Worm (Caenorhabditis elegans) whole organism, midembryonic: Measurements from ENCODE around the gene pcp-2.

ENCODE experiments used
- T22C8.4 ChIP-seq: fragments of 200-800 bp; sonication (Bioruptor generic); IDR thresholded peaks from 2 replicates; pipeline ENCODE4 v1.3.6; 2022; ENCODE audit warnings: missing genetic modification characterization, missing compliant biosample characterization
- cog-1 ChIP-seq: sonication (generic microtip); optimal IDR thresholded peaks from 2 replicates; lab custom pipeline; 2016; ENCODE audit warnings: missing genetic modification characterization, missing compliant biosample characterization
- flt-1 ChIP-seq: fragments of 200-800 bp; sonication (Bioruptor generic); IDR thresholded peaks from 2 replicates; pipeline ENCODE4 v1.3.6; 2022; ENCODE audit warnings: missing genetic modification characterization, missing compliant biosample characterization
- klf-2 ChIP-seq: fragments of 200-800 bp; sonication (Bioruptor generic); conservative IDR thresholded peaks from 2 replicates; pipeline ENCODE4 v1.3.6; 2022; ENCODE audit warnings: missing genetic modification reagents, missing genetic modification characterization, missing compliant biosample characterization
- ref-1 ChIP-seq: fragments of 200-800 bp; sonication (Bioruptor generic); conservative IDR thresholded peaks from 2 replicates; pipeline ENCODE4 v1.3.6; 2022; ENCODE audit warnings: missing genetic modification reagents, missing genetic modification characterization, missing compliant biosample characterization
- tab-1 ChIP-seq: fragments of 200-800 bp; sonication (Bioruptor generic); IDR thresholded peaks from 2 replicates; pipeline ENCODE4 v1.3.6; 2022; ENCODE audit warnings: missing genetic modification characterization, missing compliant biosample characterization
- ztf-23 ChIP-seq: fragments of 200-800 bp; sonication (Bioruptor generic); IDR thresholded peaks from 2 replicates; pipeline ENCODE4 v1.3.6; 2022; ENCODE audit warnings: missing genetic modification reagents, missing genetic modification characterization, missing compliant biosample characterization
- ztf-29 ChIP-seq: fragments of 200-800 bp; sonication (Bioruptor generic); IDR thresholded peaks from 2 replicates; pipeline ENCODE4 v1.3.6; 2022; ENCODE audit warnings: missing genetic modification reagents, missing genetic modification characterization, missing compliant biosample characterization

- TF ChIP-seq ztf-23 (no peak), ztf-29 (GFP tag; lab: Robert Waterston, UW) (no peak), tab-1 (GFP tag; lab: Robert Waterston, UW) (no peak), flt-1 (no peak), ref-1 (GFP tag; lab: Robert Waterston, UW) (no peak), klf-2 (GFP tag; lab: Robert Waterston, UW) (no peak), T22C8.4 (GFP tag; lab: Robert Waterston, UW) (no peak), cog-1 (tag; lab: Kevin White, UChicago) (no peak)
Measured at ce11 chrIV:9210841-9211240, 45.9 kb upstream of the pcp-2 start.
